Fruit fly (Drosophila melanogaster): ENCODE measurements around the gene CG43349.

dm6 chr2L:1201396-1201837 is 1.4 kb downstream of the CG43349 start:
- TF ChIP-seq Sox102F (GFP tag; optimal IDR thresholded peaks at IDR 0.05) (no peak), CG7372 (GFP tag; IDR thresholded peaks at IDR 0.05) (no peak), CG7786 (GFP tag; optimal IDR thresholded peaks at IDR 0.05) (no peak), CG8478 (optimal IDR thresholded peaks at IDR 0.05) (no peak), CG10959 (GFP tag; IDR thresholded peaks at IDR 0.05) (no peak), Bteb2 (GFP tag; optimal IDR thresholded peaks at IDR 0.05) (no peak)

All from whole organism, embryonic.